Worm (Caenorhabditis elegans) whole organism, mixed stage, embryonic: ENCODE data around the gene glb-25.

Source experiments
- elt-3 ChIP-seq: fragments of 150-350 bp; optimal IDR thresholded peaks from 2 replicates; lab custom pipeline; 2014; ENCODE audit warnings: missing biosample characterization, missing genetic modification characterization
- pha-4 ChIP-seq: fragments of 150-350 bp; optimal IDR thresholded peaks from 2 replicates; lab custom pipeline; 2018; ENCODE audit warnings: missing biosample characterization, missing genetic modification reagents, missing genetic modification characterization

DNA sequence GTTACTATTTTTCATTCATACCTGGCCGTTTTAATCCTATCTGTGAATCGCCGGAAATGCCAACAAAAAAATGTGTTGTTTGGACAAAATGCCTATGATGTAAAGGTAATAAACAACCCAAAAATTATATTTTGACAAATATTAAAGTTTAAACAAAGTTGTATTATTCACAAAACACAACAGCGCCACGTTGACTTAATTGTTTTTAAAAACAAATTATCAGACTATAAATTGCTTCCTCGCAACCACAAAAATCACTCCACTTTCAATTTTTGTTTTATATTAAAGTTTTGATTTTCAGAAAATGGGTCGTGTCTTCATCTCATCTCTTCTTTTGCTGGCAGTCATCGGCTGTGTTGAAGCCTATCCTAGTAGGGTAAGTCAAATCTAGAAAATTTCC is 30.7 kb upstream of the glb-25 start, which contains the start of gene Y32G9A.5:
- TF ChIP-seq pha-4 (tag; lab: Kevin White, UChicago) (no peak), elt-3 (tag; lab: Kevin White, UChicago) (no peak)
